Worm (Caenorhabditis elegans): ENCODE results near the gene pqn-48.

- no peak for TF ChIP-seq nhr-77 (tag; optimal IDR thresholded peaks at IDR 0.05)
- TF ChIP-seq nhr-21 (tag; optimal IDR thresholded peaks at IDR 0.05), result no peak
- no peak for TF ChIP-seq unc-55 (GFP tag; optimal IDR thresholded peaks at IDR 0.05)
- no peak for TF ChIP-seq lin-13 (GFP tag; optimal IDR thresholded peaks at IDR 0.05)
- TF ChIP-seq unc-39 (tag; optimal IDR thresholded peaks at IDR 0.05), result no peak
- no peak for TF ChIP-seq blmp-1 (tag; optimal IDR thresholded peaks at IDR 0.05; ENCODE audit: insufficient read depth)
- TF ChIP-seq lin-11 (tag; optimal IDR thresholded peaks at IDR 0.05), result no peak
- peak; percentile 81 for TF ChIP-seq fos-1 (tag; optimal IDR thresholded peaks at IDR 0.05)
- TF ChIP-seq nhr-237 (tag; optimal IDR thresholded peaks at IDR 0.05), result no peak
- no peak for TF ChIP-seq unc-62 (GFP tag; optimal IDR thresholded peaks at IDR 0.05)
Measured at ce11 chrII:3990706-3991105, 48.0 kb upstream of the pqn-48 start.

Measured in whole organism, L2 larva.